Fruit fly (Drosophila melanogaster) whole organism, embryonic: ENCODE results near the gene Amun.

Experiments
- ATbp ChIP-seq: fragments of 200-800 bp; sonication (Bioruptor generic); optimal IDR thresholded peaks from 2 replicates; lab custom pipeline; 2017; ENCODE audit warnings: missing biosample characterization, mild to moderate bottlenecking, missing genetic modification characterization, missing genetic modification reagents
- Asciz ChIP-seq: fragments of 200-800 bp; sonication (Bioruptor generic); optimal IDR thresholded peaks from 2 replicates; lab custom pipeline; 2017; ENCODE audit warnings: missing biosample characterization, mild to moderate bottlenecking, missing genetic modification characterization, missing genetic modification reagents
- Blimp-1 ChIP-seq: fragments of 200-800 bp; sonication (Bioruptor generic); optimal IDR thresholded peaks from 3 replicates; lab custom pipeline; 2018; ENCODE audit warnings: missing biosample characterization, missing genetic modification characterization, mild to moderate bottlenecking, moderate library complexity, missing genetic modification reagents
- CG1024 ChIP-seq: fragments of 200-800 bp; sonication (Bioruptor generic); IDR thresholded peaks from 2 replicates; pipeline ENCODE4 v1.3.6; 2022; ENCODE audit warnings: missing biosample characterization, missing genetic modification characterization
- CG11085 ChIP-seq: fragments of 200-800 bp; sonication (Bioruptor generic); IDR thresholded peaks from 2 replicates; pipeline ENCODE4 v1.3.6; 2022; ENCODE audit warnings: missing biosample characterization, missing genetic modification characterization
- CG11093 ChIP-seq: fragments of 200-800 bp; sonication (Bioruptor generic); IDR thresholded peaks from 3 replicates; pipeline ENCODE4 v1.3.6; 2022; ENCODE audit warnings: missing biosample characterization, missing genetic modification characterization
- CG11696 ChIP-seq: fragments of 200-800 bp; sonication (Bioruptor generic); IDR thresholded peaks from 2 replicates; pipeline ENCODE4 v1.3.6; 2022; ENCODE audit warnings: missing biosample characterization, missing genetic modification characterization
- CG11723 ChIP-seq: fragments of 200-800 bp; sonication (Bioruptor generic); optimal IDR thresholded peaks from 2 replicates; lab custom pipeline; 2017; ENCODE audit warnings: missing biosample characterization, mild to moderate bottlenecking, missing genetic modification characterization
- CG12659 ChIP-seq: fragments of 200-800 bp; sonication (Bioruptor generic); optimal IDR thresholded peaks from 3 replicates; lab custom pipeline; 2017; ENCODE audit warnings: mild to moderate bottlenecking, missing biosample characterization, missing genetic modification reagents, missing genetic modification characterization
- CG13287 ChIP-seq: fragments of 200-800 bp; sonication (Bioruptor generic); IDR thresholded peaks from 2 replicates; pipeline ENCODE4 v1.3.6; 2022; ENCODE audit warnings: missing biosample characterization, missing genetic modification characterization; ENCODE audit not compliant: partially characterized antibody
- CG15269 ChIP-seq: fragments of 200-800 bp; sonication (Bioruptor generic); optimal IDR thresholded peaks from 2 replicates; lab custom pipeline; 2018; ENCODE audit warnings: missing biosample characterization, mild to moderate bottlenecking, missing genetic modification characterization, moderate library complexity
- CG1529 ChIP-seq: fragments of 200-800 bp; sonication (Bioruptor generic); optimal IDR thresholded peaks from 3 replicates; lab custom pipeline; 2018; ENCODE audit warnings: missing biosample characterization, missing genetic modification characterization
- CG15479 ChIP-seq: fragments of 200-800 bp; sonication (Bioruptor generic); optimal IDR thresholded peaks from 3 replicates; lab custom pipeline; 2019; ENCODE audit warnings: missing biosample characterization, mild to moderate bottlenecking, missing genetic modification characterization, moderate library complexity
- CG1602 ChIP-seq: fragments of 200-800 bp; sonication (Bioruptor generic); optimal IDR thresholded peaks from 3 replicates; lab custom pipeline; 2016; ENCODE audit warnings: missing biosample characterization, missing genetic modification characterization
- CG16815 ChIP-seq: fragments of 200-800 bp; sonication (Bioruptor generic); optimal IDR thresholded peaks from 3 replicates; lab custom pipeline; 2017; ENCODE audit warnings: missing biosample characterization, mild to moderate bottlenecking, missing genetic modification characterization
- CG17829 ChIP-seq: fragments of 200-800 bp; optimal IDR thresholded peaks from 2 replicates; lab custom pipeline; 2019; ENCODE audit warnings: missing biosample characterization, mild to moderate bottlenecking, missing genetic modification characterization, moderate library complexity
- CG2678 ChIP-seq: fragments of 200-800 bp; sonication (Bioruptor generic); optimal IDR thresholded peaks from 3 replicates; lab custom pipeline; 2019; ENCODE audit warnings: missing biosample characterization, mild to moderate bottlenecking, missing genetic modification characterization, moderate library complexity
- CG31224 ChIP-seq: fragments of 200-800 bp; sonication (Bioruptor generic); IDR thresholded peaks from 2 replicates; pipeline ENCODE4 v1.3.6; 2022; ENCODE audit warnings: missing biosample characterization, missing genetic modification characterization
- CG31365 ChIP-seq: fragments of 200-800 bp; sonication (Bioruptor generic); optimal IDR thresholded peaks from 2 replicates; lab custom pipeline; 2018; ENCODE audit warnings: missing biosample characterization, mild to moderate bottlenecking, missing genetic modification characterization
- CG32772 ChIP-seq: fragments of 200-800 bp; sonication (Bioruptor generic); IDR thresholded peaks from 2 replicates; pipeline ENCODE4 v1.3.6; 2022; ENCODE audit warnings: missing biosample characterization, missing genetic modification characterization
- CG4328 ChIP-seq: fragments of 200-800 bp; sonication (Bioruptor generic); optimal IDR thresholded peaks from 3 replicates; lab custom pipeline; 2017; ENCODE audit warnings: missing biosample characterization, missing genetic modification reagents, missing genetic modification characterization
- CG5953 ChIP-seq: fragments of 200-800 bp; sonication (Bioruptor generic); IDR thresholded peaks from 2 replicates; pipeline ENCODE4 v1.3.6; 2022; ENCODE audit warnings: missing biosample characterization, missing genetic modification characterization
- CG7271 ChIP-seq: fragments of 200-800 bp; sonication (Bioruptor generic); optimal IDR thresholded peaks from 2 replicates; lab custom pipeline; 2018; ENCODE audit warnings: missing biosample characterization, mild to moderate bottlenecking, missing genetic modification characterization, moderate library complexity
- CG8388 ChIP-seq: fragments of 200-800 bp; sonication (Bioruptor generic); optimal IDR thresholded peaks from 2 replicates; lab custom pipeline; 2019; ENCODE audit warnings: missing biosample characterization, mild to moderate bottlenecking, missing genetic modification characterization, moderate library complexity
- CG9609 ChIP-seq: fragments of 200-800 bp; sonication (Bioruptor generic); optimal IDR thresholded peaks from 3 replicates; lab custom pipeline; 2016; ENCODE audit warnings: missing biosample characterization, missing genetic modification characterization
- Dll ChIP-seq: fragments of 200-800 bp; sonication (Bioruptor generic); IDR thresholded peaks from 4 replicates; pipeline ENCODE4 v1.3.6; 2022; ENCODE audit warnings: missing biosample characterization, missing genetic modification characterization; ENCODE audit not compliant: partially characterized antibody
- H15 ChIP-seq: fragments of 200-800 bp; sonication (Bioruptor generic); IDR thresholded peaks from 3 replicates; pipeline ENCODE4 v1.3.6; 2022; ENCODE audit warnings: missing biosample characterization, missing genetic modification characterization
- Mrtf ChIP-seq: fragments of 200-800 bp; sonication (Bioruptor generic); IDR thresholded peaks from 3 replicates; pipeline ENCODE4 v1.3.6; 2022; ENCODE audit warnings: missing biosample characterization, missing genetic modification characterization
- Nf-YA ChIP-seq: fragments of 200-800 bp; sonication (Bioruptor generic); IDR thresholded peaks from 2 replicates; pipeline ENCODE4 v1.3.6; 2022; ENCODE audit warnings: missing biosample characterization, missing genetic modification characterization
- NfI ChIP-seq: fragments of 200-800 bp; sonication (Bioruptor generic); optimal IDR thresholded peaks from 3 replicates; lab custom pipeline; 2018; ENCODE audit warnings: missing biosample characterization, mild to moderate bottlenecking, missing genetic modification characterization, moderate library complexity
- Poxn ChIP-seq: fragments of 200-800 bp; sonication (Bioruptor generic); IDR thresholded peaks from 2 replicates; pipeline ENCODE4 v1.3.6; 2022; ENCODE audit warnings: missing biosample characterization, missing genetic modification characterization
- Sox102F ChIP-seq: fragments of 200-800 bp; sonication (Bioruptor generic); optimal IDR thresholded peaks from 2 replicates; lab custom pipeline; 2018; ENCODE audit warnings: missing biosample characterization, mild to moderate bottlenecking, missing genetic modification characterization, moderate library complexity
- Tbp ChIP-seq: fragments of >200 bp; optimal IDR thresholded peaks from 2 replicates; lab custom pipeline; 2018; ENCODE audit warnings: missing biosample characterization, missing genetic modification characterization
- Vsx1 ChIP-seq: fragments of 200-800 bp; sonication (Bioruptor generic); optimal IDR thresholded peaks from 2 replicates; lab custom pipeline; 2017; ENCODE audit warnings: missing biosample characterization, mild to moderate bottlenecking, missing genetic modification characterization, missing genetic modification reagents
- ap ChIP-seq: fragments of 200-800 bp; sonication (Bioruptor generic); IDR thresholded peaks from 2 replicates; pipeline ENCODE4 v1.3.6; 2022; ENCODE audit warnings: missing biosample characterization, missing genetic modification characterization
- bsh ChIP-seq, 2 experiments: fragments of 200-800 bp; sonication (Bioruptor generic); optimal IDR thresholded peaks; 2 replicates each; lab custom pipeline; 2017 to 2018; ENCODE audit warnings: mild to moderate bottlenecking in 2 of 2, missing biosample characterization in 2 of 2, missing genetic modification characterization in 2 of 2, moderate library complexity in 1 of 2
- caup ChIP-seq: fragments of 200-800 bp; sonication (Bioruptor generic); optimal IDR thresholded peaks from 3 replicates; lab custom pipeline; 2017; ENCODE audit warnings: missing biosample characterization, mild to moderate bottlenecking, missing genetic modification characterization, moderate library complexity; ENCODE audit not compliant: severe bottlenecking
- emc ChIP-seq: fragments of 200-800 bp; sonication (Bioruptor generic); optimal IDR thresholded peaks from 2 replicates; lab custom pipeline; 2016; ENCODE audit warnings: missing biosample characterization, missing genetic modification characterization
- exex ChIP-seq: fragments of 200-800 bp; sonication (Bioruptor generic); optimal IDR thresholded peaks from 4 replicates; lab custom pipeline; 2018; ENCODE audit warnings: missing biosample characterization, mild to moderate bottlenecking, missing genetic modification characterization, moderate library complexity
- ham ChIP-seq: fragments of 200-800 bp; sonication (Bioruptor generic); IDR thresholded peaks from 2 replicates; pipeline ENCODE4 v1.3.6; 2022; ENCODE audit warnings: missing biosample characterization, missing genetic modification characterization
- hkb ChIP-seq, 2 experiments: fragments of 200-800 bp in 1 of 2; fragments of >200 bp in 1 of 2; sonication (Bioruptor generic) in 1 of 2; IDR thresholded peaks in 1 of 2; optimal IDR thresholded peaks in 1 of 2; 2 replicates each; pipeline versions ENCODE4 v1.3.6 to Lab custom; 2017 to 2022; ENCODE audit warnings: missing biosample characterization in 1 of 2, missing genetic modification characterization in 1 of 2
- nerfin-1 ChIP-seq: fragments of 200-800 bp; sonication (Bioruptor generic); optimal IDR thresholded peaks from 3 replicates; lab custom pipeline; 2019; ENCODE audit warnings: missing biosample characterization, mild to moderate bottlenecking, missing genetic modification characterization, moderate library complexity
- nom ChIP-seq: fragments of 200-800 bp; sonication (Bioruptor generic); optimal IDR thresholded peaks from 2 replicates; lab custom pipeline; 2017; ENCODE audit warnings: missing biosample characterization, missing genetic modification characterization, mild to moderate bottlenecking, moderate library complexity, missing genetic modification reagents
- pan ChIP-seq, 4 experiments: fragments of >200 bp in 3 of 4; fragments of 200-800 bp in 1 of 4; sonication (Bioruptor generic) in 1 of 4; optimal IDR thresholded peaks in 3 of 4; IDR thresholded peaks in 1 of 4; 2 replicates each; pipeline versions ENCODE4 v1.3.6 to Lab custom; 2017 to 2022; ENCODE audit warnings: missing biosample characterization in 2 of 4, missing genetic modification characterization in 2 of 4, mixed read lengths in 1 of 4
- pum ChIP-seq: fragments of 200-800 bp; sonication (Bioruptor generic); optimal IDR thresholded peaks from 2 replicates; lab custom pipeline; 2016; ENCODE audit warnings: missing biosample characterization, missing genetic modification characterization
- slbo ChIP-seq: fragments of 200-800 bp; sonication (Bioruptor generic); IDR thresholded peaks from 2 replicates; pipeline ENCODE4 v1.3.6; 2022; ENCODE audit warnings: missing biosample characterization, missing genetic modification characterization
- slou ChIP-seq: fragments of 200-800 bp; sonication (Bioruptor generic); optimal IDR thresholded peaks from 3 replicates; lab custom pipeline; 2016; ENCODE audit warnings: missing biosample characterization, missing genetic modification characterization
- vfl ChIP-seq: fragments of 200-800 bp; sonication (Bioruptor generic); optimal IDR thresholded peaks from 2 replicates; lab custom pipeline; 2016; ENCODE audit warnings: missing biosample characterization, missing genetic modification characterization
- zen ChIP-seq: fragments of 200-800 bp; sonication (Bioruptor generic); optimal IDR thresholded peaks from 3 replicates; lab custom pipeline; 2018; ENCODE audit warnings: missing biosample characterization, mild to moderate bottlenecking, missing genetic modification characterization, moderate library complexity

The Amun gene

DNA sequence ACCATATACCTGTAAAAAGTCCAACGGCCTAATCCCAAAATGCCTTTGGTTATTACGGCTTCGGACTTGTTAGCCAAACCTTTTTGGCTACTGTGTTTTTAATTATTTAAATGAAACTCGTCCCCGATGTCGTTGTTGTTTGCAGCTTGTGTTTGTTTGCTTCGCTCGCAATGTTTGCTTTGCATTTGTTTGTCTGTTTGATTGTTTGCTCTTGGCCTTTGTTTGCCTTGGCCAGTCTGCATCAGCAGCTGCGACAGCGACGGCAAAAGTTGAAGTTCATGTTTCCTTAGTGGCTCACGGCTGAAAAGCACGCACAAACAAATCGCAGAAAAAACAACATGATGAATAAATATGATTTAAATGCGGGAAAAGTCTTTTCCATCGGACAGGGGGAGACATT lies 54.9 kb downstream of the Amun start (continued):
- no peak for TF ChIP-seq slou (GFP tag; lab: Kevin White, UChicago)
- peak; percentile 1 for TF ChIP-seq CG8388 (GFP tag; lab: Kevin White, UChicago)
- peak; percentile 83 for TF ChIP-seq ATbp (GFP tag; lab: Kevin White, UChicago)
- no peak for TF ChIP-seq CG1024 (GFP tag; lab: Robert Waterston, UW)
- TF ChIP-seq CG1602 (GFP tag; lab: Kevin White, UChicago), result no peak
- no peak for TF ChIP-seq H15 (GFP tag; lab: Robert Waterston, UW)
- TF ChIP-seq CG7271 (tag; lab: Kevin White, UChicago), result peak; percentile 53
- no peak for TF ChIP-seq CG17829
- TF ChIP-seq NfI (GFP tag; lab: Kevin White, UChicago), result no peak
- TF ChIP-seq Dll (GFP tag; lab: Robert Waterston, UW), result no peak
- TF ChIP-seq caup (GFP tag; lab: Kevin White, UChicago), result peak; percentile 11
- no peak for TF ChIP-seq CG11093
- TF ChIP-seq CG32772, result no peak
- no peak for TF ChIP-seq vfl
- no peak for TF ChIP-seq Nf-YA (GFP tag; lab: Robert Waterston, UW)
- peak; percentile 7 for TF ChIP-seq nerfin-1 (tag; lab: Kevin White, UChicago)
- peak; percentile 18 for TF ChIP-seq CG11723 (GFP tag; lab: Kevin White, UChicago)
- no peak for TF ChIP-seq ham (GFP tag; lab: Robert Waterston, UW)
- no peak for TF ChIP-seq CG11085 (GFP tag; lab: Robert Waterston, UW)
- TF ChIP-seq Sox102F (GFP tag; lab: Kevin White, UChicago), result peak; percentile 61
- TF ChIP-seq CG1529 (GFP tag; lab: Kevin White, UChicago), result peak; percentile 53
- TF ChIP-seq hkb (optimal IDR thresholded peaks at IDR 0.05; lab: Kevin White, UChicago), result no peak
- TF ChIP-seq hkb (GFP tag; IDR thresholded peaks at IDR 0.05; lab: Robert Waterston, UW), result peak; percentile 58; the same call in 1 of the 2 replicates
- 0 out of 2 replicates have a peak, but pooled peaks have one; percentile 14 for TF ChIP-seq slbo (GFP tag; lab: Robert Waterston, UW)
- peak; percentile 72; the same call in 1 of the 2 replicates for TF ChIP-seq CG5953 (GFP tag; lab: Robert Waterston, UW)
- no peak for TF ChIP-seq CG15479 (GFP tag; lab: Kevin White, UChicago)
- TF ChIP-seq zen (tag; lab: Kevin White, UChicago), result no peak
- TF ChIP-seq CG11696 (GFP tag; lab: Robert Waterston, UW), result no peak
- no peak for TF ChIP-seq pum
- no peak for TF ChIP-seq Poxn (GFP tag; lab: Robert Waterston, UW)
- peak; percentile 80 for TF ChIP-seq Asciz (GFP tag; lab: Kevin White, UChicago)
- peak; percentile 48 for TF ChIP-seq CG31365 (tag; lab: Kevin White, UChicago)
- peak; percentile 54 for TF ChIP-seq CG2678
- peak; percentile 36 for TF ChIP-seq CG4328 (GFP tag; lab: Kevin White, UChicago)
- TF ChIP-seq Tbp (GFP tag; lab: Kevin White, UChicago), result no peak
- TF ChIP-seq CG15269 (tag; lab: Kevin White, UChicago), result peak; percentile 40
- peak; percentile 40 for TF ChIP-seq Vsx1 (GFP tag; lab: Kevin White, UChicago)
- no peak for TF ChIP-seq CG13287 (GFP tag; lab: Robert Waterston, UW)
- no peak for TF ChIP-seq CG9609 (GFP tag; lab: Kevin White, UChicago)
- peak; percentile 15 for TF ChIP-seq CG12659 (GFP tag; lab: Kevin White, UChicago)
- no peak for TF ChIP-seq emc
- TF ChIP-seq Mrtf (GFP tag; lab: Robert Waterston, UW), result no peak
- TF ChIP-seq ap (GFP tag; lab: Robert Waterston, UW), result no peak
- TF ChIP-seq Blimp-1 (GFP tag; lab: Kevin White, UChicago), result peak; percentile 56
- TF ChIP-seq CG16815 (GFP tag; lab: Kevin White, UChicago), result no peak
- no peak for TF ChIP-seq nom (GFP tag; lab: Kevin White, UChicago)
- no peak for TF ChIP-seq CG31224 (GFP tag; lab: Robert Waterston, UW)
- no peak for TF ChIP-seq exex (tag; lab: Kevin White, UChicago)
- peak in 1 of 2 experiments; percentile 48 for TF ChIP-seq bsh (GFP tag; optimal IDR thresholded peaks at IDR 0.05; lab: Kevin White, UChicago)
- no peak for TF ChIP-seq pan (optimal IDR thresholded peaks at IDR 0.05; lab: Kevin White, UChicago)
- peak in 1 of 2 experiments; percentile 13 for TF ChIP-seq pan (GFP tag; optimal IDR thresholded peaks at IDR 0.05 in 1 of 2, IDR thresholded peaks at IDR 0.05 in 1 of 2)
